Worm (Caenorhabditis elegans): ENCODE measurements around the gene prdx-2.

Gene prdx-2

DNA sequence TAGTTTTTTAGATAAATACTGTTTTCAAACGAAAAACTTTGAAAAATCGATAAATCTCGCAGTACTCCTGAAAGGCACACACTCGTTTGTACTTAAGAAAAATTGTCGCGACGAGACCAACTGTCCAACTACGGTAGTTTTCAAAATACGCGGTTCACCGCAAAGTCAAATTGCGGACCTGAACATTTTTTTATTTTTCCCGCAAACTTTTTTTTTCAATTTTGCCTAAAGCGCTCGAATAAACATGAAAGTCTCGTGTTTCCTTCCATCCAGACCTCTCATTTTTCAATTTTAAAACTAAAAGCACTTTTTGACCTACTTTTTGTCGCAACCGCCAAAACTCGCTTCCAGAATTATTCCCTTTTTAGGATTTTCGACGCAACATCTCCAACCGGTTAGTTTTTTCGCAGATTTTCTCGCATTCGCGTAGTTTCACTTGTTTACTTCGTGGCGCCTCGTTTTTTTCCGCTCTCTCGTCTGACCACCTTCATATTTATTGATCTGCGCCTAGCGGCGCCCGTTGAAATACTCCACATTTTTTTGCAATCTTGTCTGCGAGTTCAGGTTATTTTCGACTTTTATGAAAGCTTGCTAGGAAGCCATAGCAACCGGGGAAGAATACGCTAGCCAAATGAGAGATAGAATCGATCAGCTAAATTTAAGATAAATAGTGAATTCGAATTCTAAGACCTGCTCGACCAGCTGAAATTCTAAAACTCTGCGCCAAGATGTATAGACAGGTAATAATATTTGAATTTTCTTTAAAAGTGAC lies at the start of gene prdx-2:
TSS of gene prdx-2 (plus strand) at position 729 of the 772 bp plus-strand sequence.
- TF ChIP-seq unc-120 (tag; optimal IDR thresholded peaks at IDR 0.05; ENCODE audit: poor library complexity, severe bottlenecking): no peak
- TF ChIP-seq cnd-1 (tag; optimal IDR thresholded peaks at IDR 0.05): no peak
- TF ChIP-seq bed-3 (GFP tag; optimal IDR thresholded peaks at IDR 0.05): no peak
- no peak for TF ChIP-seq ztf-11 (tag; optimal IDR thresholded peaks at IDR 0.05)
- TF ChIP-seq elt-1 (tag; optimal IDR thresholded peaks at IDR 0.05; ENCODE audit: borderline replicate concordance, insufficient read depth): no peak
- TF ChIP-seq lsy-2 (tag; optimal IDR thresholded peaks at IDR 0.05): peak; percentile 70
- TF ChIP-seq unc-62 (GFP tag; optimal IDR thresholded peaks at IDR 0.05): no peak
- TF ChIP-seq M03D4.4 (tag; optimal IDR thresholded peaks at IDR 0.05): no peak

DNA sequence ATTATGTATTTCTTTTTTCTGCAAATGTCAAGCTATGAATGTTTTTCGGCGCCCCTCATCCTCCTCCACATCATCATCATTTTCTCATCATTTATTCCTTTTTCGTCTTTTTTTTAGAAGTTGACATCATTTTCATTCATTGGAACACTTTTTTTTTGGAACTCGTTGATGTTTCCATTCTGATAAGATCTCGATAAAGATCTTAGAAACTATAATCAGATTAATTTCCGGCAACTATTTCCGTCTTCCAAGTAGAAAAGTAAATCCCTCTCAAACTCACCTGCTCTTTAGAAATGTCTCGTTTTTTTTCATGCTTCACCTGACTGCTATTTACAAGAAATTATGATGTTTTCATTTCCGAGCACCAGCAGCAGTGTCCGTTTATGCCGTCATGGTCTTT lies 49.1 kb upstream of the prdx-2 start:
- TF ChIP-seq nhr-28 (tag; optimal IDR thresholded peaks at IDR 0.05) (no peak), elt-1 (tag; optimal IDR thresholded peaks at IDR 0.05; ENCODE audit: borderline replicate concordance, insufficient read depth) (peak; percentile 31)

DNA sequence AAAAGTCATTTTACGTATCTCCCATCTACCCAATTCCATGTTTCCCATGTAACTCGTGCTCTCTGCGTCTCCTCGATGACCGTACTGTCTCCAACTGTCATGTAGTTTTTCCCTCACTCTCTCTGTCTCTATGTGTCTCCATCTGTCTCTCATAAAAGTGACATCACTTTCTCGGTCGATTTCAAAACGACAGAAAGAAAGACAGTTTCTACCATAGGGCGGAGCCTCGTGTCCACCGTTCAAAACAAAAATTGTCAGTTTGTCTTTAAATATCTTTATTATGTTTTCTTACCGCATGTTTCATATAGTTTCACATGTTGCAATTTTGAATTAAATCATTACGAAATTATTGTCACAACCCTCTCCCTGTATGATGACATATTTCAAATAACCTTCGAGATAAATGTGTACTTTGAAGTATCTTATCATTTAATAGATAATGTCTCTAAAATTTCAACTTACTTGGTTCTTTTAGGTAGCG lies 47.7 kb upstream of the prdx-2 start:
- TF ChIP-seq pha-4 (tag; optimal IDR thresholded peaks at IDR 0.05) (peak; percentile 24), ceh-39 (tag; optimal IDR thresholded peaks at IDR 0.05) (peak; percentile 22), nhr-237 (tag; optimal IDR thresholded peaks at IDR 0.05) (peak; percentile 68), lin-32 (GFP tag; optimal IDR thresholded peaks at IDR 0.05) (no peak), unc-39 (tag; optimal IDR thresholded peaks at IDR 0.05) (no peak), ces-1 (GFP tag; optimal IDR thresholded peaks at IDR 0.05) (peak; percentile 52), nhr-28 (tag; optimal IDR thresholded peaks at IDR 0.05) (no peak), mep-1 (tag; optimal IDR thresholded peaks at IDR 0.05) (peak; percentile 6), nhr-2 (tag; optimal IDR thresholded peaks at IDR 0.05) (peak; percentile 22), unc-62 (GFP tag; optimal IDR thresholded peaks at IDR 0.05) (peak; percentile 92), ceh-83 (GFP tag; optimal IDR thresholded peaks at IDR 0.05) (no peak), mls-2 (tag; optimal IDR thresholded peaks at IDR 0.05) (no peak), zip-8 (tag; optimal IDR thresholded peaks at IDR 0.05) (no peak), sptf-1 (tag; optimal IDR thresholded peaks at IDR 0.05) (no peak)

DNA sequence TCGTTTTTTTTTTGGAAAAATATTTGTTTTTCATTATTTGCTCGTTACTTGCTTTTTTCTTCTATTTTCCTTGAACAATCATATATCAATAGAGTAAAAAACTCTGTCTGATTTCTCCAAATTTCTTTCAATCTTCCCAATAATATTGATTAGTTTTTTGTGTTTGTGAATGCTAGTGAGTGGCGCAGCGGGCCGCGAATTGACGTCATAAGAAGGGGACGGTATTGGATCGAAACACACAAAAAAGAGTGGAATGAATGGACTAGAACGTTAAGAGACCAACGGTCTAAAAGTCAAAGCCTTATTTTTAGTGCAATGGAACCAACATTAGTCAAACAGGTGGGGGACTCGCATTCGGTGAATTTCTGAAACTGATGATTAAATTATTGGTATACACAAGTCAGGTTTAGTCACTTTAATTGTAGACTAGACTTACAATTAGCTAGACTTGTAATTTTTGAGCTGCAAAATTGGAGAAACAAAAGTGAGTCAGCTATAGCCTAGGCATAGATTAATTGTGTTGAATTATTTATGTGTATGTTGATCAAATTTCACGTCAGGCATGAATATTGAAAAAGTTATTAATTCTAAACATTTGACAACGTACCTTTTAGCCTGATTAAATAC lies 46.2 kb upstream of the prdx-2 start:
- TF ChIP-seq elt-3 (tag; optimal IDR thresholded peaks at IDR 0.05): no peak
- TF ChIP-seq unc-39 (tag; optimal IDR thresholded peaks at IDR 0.05): no peak
- TF ChIP-seq lsy-2 (tag; optimal IDR thresholded peaks at IDR 0.05): no peak
- no peak for TF ChIP-seq nhr-28 (tag; optimal IDR thresholded peaks at IDR 0.05)
- TF ChIP-seq pha-4 (tag; optimal IDR thresholded peaks at IDR 0.05): no peak
- no peak for TF ChIP-seq nhr-12 (tag; optimal IDR thresholded peaks at IDR 0.05)
- TF ChIP-seq drap-1 (GFP tag; optimal IDR thresholded peaks at IDR 0.05): no peak

- TF ChIP-seq nhr-28 (tag; optimal IDR thresholded peaks at IDR 0.05) (no peak), M03D4.4 (tag; optimal IDR thresholded peaks at IDR 0.05) (no peak), ceh-39 (tag; optimal IDR thresholded peaks at IDR 0.05) (no peak)
These were observed 45.5 kb upstream of the prdx-2 start for ce11 chrII:5332345-5333124.

DNA sequence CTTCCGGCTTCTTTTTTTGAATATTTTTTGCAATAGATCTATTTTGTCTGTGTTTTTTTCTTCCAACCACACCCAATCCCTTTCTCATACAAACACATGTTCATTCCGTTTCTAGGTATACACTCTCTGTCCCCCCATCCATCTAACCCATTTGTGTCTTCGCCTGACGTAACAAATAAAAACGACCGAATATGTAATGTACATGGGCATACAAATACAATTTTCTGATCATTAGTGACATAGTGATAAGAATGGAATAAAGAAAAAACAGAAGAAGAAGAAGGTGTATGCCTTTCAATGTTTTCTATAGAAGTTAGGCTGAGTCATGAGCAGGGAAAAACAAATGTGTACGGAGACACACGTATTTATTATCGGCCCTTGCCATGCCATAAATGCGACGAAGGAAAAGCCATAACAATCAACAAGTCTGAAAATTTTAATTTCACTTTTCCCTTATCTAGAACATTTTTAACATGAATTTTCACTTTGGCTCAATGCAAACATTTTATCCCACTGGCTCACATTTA lies 44.2 kb upstream of the prdx-2 start:
- no peak for TF ChIP-seq elt-3 (tag; optimal IDR thresholded peaks at IDR 0.05)
- no peak for TF ChIP-seq ham-2 (GFP tag; optimal IDR thresholded peaks at IDR 0.05)
- TF ChIP-seq nhr-28 (tag; optimal IDR thresholded peaks at IDR 0.05): no peak
- TF ChIP-seq sptf-1 (tag; optimal IDR thresholded peaks at IDR 0.05): no peak
- no peak for TF ChIP-seq drap-1 (GFP tag; optimal IDR thresholded peaks at IDR 0.05)
- TF ChIP-seq lin-32 (GFP tag; optimal IDR thresholded peaks at IDR 0.05): no peak
- TF ChIP-seq tbx-8 (GFP tag; optimal IDR thresholded peaks at IDR 0.05): no peak
- no peak for TF ChIP-seq pha-4 (tag; optimal IDR thresholded peaks at IDR 0.05)
- no peak for TF ChIP-seq hlh-1 (tag; optimal IDR thresholded peaks at IDR 0.05)
- TF ChIP-seq nhr-12 (tag; optimal IDR thresholded peaks at IDR 0.05): no peak
- no peak for TF ChIP-seq lsy-2 (tag; optimal IDR thresholded peaks at IDR 0.05)
- TF ChIP-seq ztf-11 (tag; optimal IDR thresholded peaks at IDR 0.05): no peak
- no peak for TF ChIP-seq mab-5 (tag; optimal IDR thresholded peaks at IDR 0.05)
- no peak for TF ChIP-seq bed-3 (GFP tag; optimal IDR thresholded peaks at IDR 0.05)
- no peak for TF ChIP-seq elt-1 (tag; optimal IDR thresholded peaks at IDR 0.05; ENCODE audit: borderline replicate concordance, insufficient read depth)
- TF ChIP-seq unc-39 (tag; optimal IDR thresholded peaks at IDR 0.05): no peak
- TF ChIP-seq cnd-1 (tag; optimal IDR thresholded peaks at IDR 0.05): no peak
- TF ChIP-seq lin-13 (tag; optimal IDR thresholded peaks at IDR 0.05): no peak
- no peak for TF ChIP-seq mls-2 (tag; optimal IDR thresholded peaks at IDR 0.05)
